Worm (Caenorhabditis elegans) whole organism, L2 larva: ENCODE data around the gene srg-7.

Experiments used
- C34F6.9 ChIP-seq: fragments of 150-350 bp; optimal IDR thresholded peaks from 2 replicates; lab custom pipeline; 2014; ENCODE audit warnings: missing biosample characterization, missing genetic modification characterization
- F13H6.1 ChIP-seq: sonication (generic microtip); optimal IDR thresholded peaks from 2 replicates; lab custom pipeline; 2016; ENCODE audit warnings: missing genetic modification characterization, missing compliant biosample characterization
- R02D3.7 ChIP-seq: fragments of 150-350 bp; optimal IDR thresholded peaks from 2 replicates; lab custom pipeline; 2014; ENCODE audit warnings: missing biosample characterization, missing genetic modification characterization
- Y55F3AM.14 ChIP-seq: fragments of 200-800 bp; sonication (Bioruptor generic); optimal IDR thresholded peaks from 2 replicates; lab custom pipeline; 2018; ENCODE audit warnings: mild to moderate bottlenecking, missing genetic modification characterization, missing compliant biosample characterization
- ZK546.5 ChIP-seq: sonication (generic microtip); optimal IDR thresholded peaks from 2 replicates; lab custom pipeline; 2017; ENCODE audit warnings: missing biosample characterization, missing genetic modification characterization
- aly-2 ChIP-seq: fragments of 150-350 bp; optimal IDR thresholded peaks from 2 replicates; lab custom pipeline; 2014; ENCODE audit warnings: missing biosample characterization, missing genetic modification characterization
- blmp-1 ChIP-seq: sonication (generic microtip); optimal IDR thresholded peaks from 2 replicates; lab custom pipeline; 2017; ENCODE audit warnings: missing genetic modification characterization, mild to moderate bottlenecking, missing compliant biosample characterization, antibody characterized with exemption, moderate library complexity; ENCODE audit not compliant: insufficient read depth
- ceh-82 ChIP-seq: fragments of 150-350 bp; optimal IDR thresholded peaks from 2 replicates; lab custom pipeline; 2014; ENCODE audit warnings: missing biosample characterization, missing genetic modification characterization
- crh-2 ChIP-seq: sonication (generic microtip); optimal IDR thresholded peaks from 2 replicates; lab custom pipeline; 2017; ENCODE audit warnings: missing biosample characterization, missing genetic modification characterization
- dmd-4 ChIP-seq: sonication (generic microtip); optimal IDR thresholded peaks from 2 replicates; lab custom pipeline; 2017; ENCODE audit warnings: missing biosample characterization, missing genetic modification characterization
- egl-27 ChIP-seq: sonication (generic microtip); optimal IDR thresholded peaks from 3 replicates; lab custom pipeline; 2017; ENCODE audit warnings: missing biosample characterization, missing genetic modification reagents, missing genetic modification characterization
- elt-1 ChIP-seq: fragments of 150-350 bp; optimal IDR thresholded peaks from 2 replicates; lab custom pipeline; 2014; ENCODE audit warnings: missing biosample characterization, missing genetic modification characterization
- elt-3 ChIP-seq: sonication (generic microtip); optimal IDR thresholded peaks from 2 replicates; lab custom pipeline; 2017; ENCODE audit warnings: missing biosample characterization, missing genetic modification characterization
- fos-1 ChIP-seq: fragments of 150-350 bp; optimal IDR thresholded peaks from 2 replicates; lab custom pipeline; 2014; ENCODE audit warnings: missing biosample characterization, missing genetic modification characterization
- gmeb-1 ChIP-seq: fragments of 150-350 bp; optimal IDR thresholded peaks from 2 replicates; lab custom pipeline; 2014; ENCODE audit warnings: missing biosample characterization, missing genetic modification characterization
- lin-11 ChIP-seq: fragments of 150-350 bp; sonication (generic microtip); optimal IDR thresholded peaks from 2 replicates; lab custom pipeline; 2014; ENCODE audit warnings: missing biosample characterization, missing genetic modification characterization, inconsistent platforms, mixed read lengths
- lin-39 ChIP-seq: fragments of 150-350 bp; optimal IDR thresholded peaks from 2 replicates; lab custom pipeline; 2014; ENCODE audit warnings: missing biosample characterization, missing genetic modification reagents, missing genetic modification characterization
- lsy-2 ChIP-seq, 2 experiments: fragments of 150-350 bp in 1 of 2; sonication (generic microtip) in 1 of 2; optimal IDR thresholded peaks; 2 replicates each; lab custom pipeline; 2014 to 2017; ENCODE audit warnings: missing biosample characterization in 2 of 2, missing genetic modification characterization in 2 of 2
- mab-5 ChIP-seq: fragments of 150-350 bp; optimal IDR thresholded peaks from 2 replicates; lab custom pipeline; 2014; ENCODE audit warnings: missing biosample characterization, missing genetic modification characterization
- mbf-1 ChIP-seq: sonication (generic microtip); optimal IDR thresholded peaks from 2 replicates; lab custom pipeline; 2017; ENCODE audit warnings: missing biosample characterization, missing genetic modification characterization
- mdl-1 ChIP-seq, 2 experiments: fragments of 150-350 bp in 1 of 2; sonication (generic microtip) in 1 of 2; optimal IDR thresholded peaks; 2 replicates each; lab custom pipeline; 2017; ENCODE audit warnings: missing biosample characterization in 2 of 2, missing genetic modification characterization in 2 of 2
- nhr-10 ChIP-seq: sonication (generic microtip); optimal IDR thresholded peaks from 2 replicates; lab custom pipeline; 2017; ENCODE audit warnings: missing biosample characterization, missing genetic modification characterization
- nhr-11 ChIP-seq: fragments of 150-350 bp; optimal IDR thresholded peaks from 2 replicates; lab custom pipeline; 2014; ENCODE audit warnings: missing biosample characterization, missing genetic modification characterization
- nhr-12 ChIP-seq: fragments of 150-350 bp; optimal IDR thresholded peaks from 2 replicates; lab custom pipeline; 2014; ENCODE audit warnings: missing biosample characterization, missing genetic modification characterization
- nhr-129 ChIP-seq: fragments of 150-350 bp; optimal IDR thresholded peaks from 2 replicates; lab custom pipeline; 2014; ENCODE audit warnings: missing biosample characterization, missing genetic modification characterization
- nhr-21 ChIP-seq: fragments of 150-350 bp; optimal IDR thresholded peaks from 2 replicates; lab custom pipeline; 2014; ENCODE audit warnings: missing biosample characterization, missing genetic modification characterization
- nhr-23 ChIP-seq: fragments of 150-350 bp; optimal IDR thresholded peaks from 2 replicates; lab custom pipeline; 2014; ENCODE audit warnings: missing biosample characterization, missing genetic modification reagents, missing genetic modification characterization
- nhr-6 ChIP-seq: fragments of 150-350 bp; optimal IDR thresholded peaks from 2 replicates; lab custom pipeline; 2014; ENCODE audit warnings: missing biosample characterization, missing genetic modification characterization
- sem-4 ChIP-seq: fragments of 150-350 bp; optimal IDR thresholded peaks from 2 replicates; lab custom pipeline; 2014; ENCODE audit warnings: missing biosample characterization, missing genetic modification reagents, missing genetic modification characterization
- skn-1 ChIP-seq: sonication (generic microtip); optimal IDR thresholded peaks from 2 replicates; lab custom pipeline; 2017; ENCODE audit warnings: missing biosample characterization, missing genetic modification characterization
- sma-3 ChIP-seq: sonication (generic microtip); optimal IDR thresholded peaks from 2 replicates; lab custom pipeline; 2016; ENCODE audit warnings: missing genetic modification reagents, missing genetic modification characterization, missing compliant biosample characterization
- sma-9 ChIP-seq, 2 experiments: fragments of 150-350 bp in 1 of 2; sonication (generic microtip) in 1 of 2; optimal IDR thresholded peaks; 2 replicates each; lab custom pipeline; 2014 to 2016; ENCODE audit warnings: missing genetic modification characterization in 2 of 2, mild to moderate bottlenecking in 1 of 2, missing biosample characterization in 1 of 2, missing compliant biosample characterization in 1 of 2, missing genetic modification reagents in 1 of 2, moderate library complexity in 1 of 2
- unc-39 ChIP-seq: fragments of 150-350 bp; optimal IDR thresholded peaks from 2 replicates; lab custom pipeline; 2014; ENCODE audit warnings: missing biosample characterization, missing genetic modification characterization
- unc-55 ChIP-seq: fragments of 150-350 bp; sonication (generic microtip); optimal IDR thresholded peaks from 3 replicates; lab custom pipeline; 2014; ENCODE audit warnings: missing biosample characterization, missing genetic modification reagents, missing genetic modification characterization
- zag-1 ChIP-seq: fragments of 150-350 bp; optimal IDR thresholded peaks from 2 replicates; lab custom pipeline; 2014; ENCODE audit warnings: missing biosample characterization, missing genetic modification characterization
- ztf-1 ChIP-seq: fragments of 200-800 bp; sonication (Bioruptor generic); conservative IDR thresholded peaks from 2 replicates; pipeline ENCODE4 v1.3.6; 2022; ENCODE audit warnings: missing genetic modification characterization, missing compliant biosample characterization
- ztf-11 ChIP-seq: sonication (generic microtip); optimal IDR thresholded peaks from 2 replicates; lab custom pipeline; 2017; ENCODE audit warnings: missing biosample characterization, missing genetic modification characterization

srg-7 gene

DNA sequence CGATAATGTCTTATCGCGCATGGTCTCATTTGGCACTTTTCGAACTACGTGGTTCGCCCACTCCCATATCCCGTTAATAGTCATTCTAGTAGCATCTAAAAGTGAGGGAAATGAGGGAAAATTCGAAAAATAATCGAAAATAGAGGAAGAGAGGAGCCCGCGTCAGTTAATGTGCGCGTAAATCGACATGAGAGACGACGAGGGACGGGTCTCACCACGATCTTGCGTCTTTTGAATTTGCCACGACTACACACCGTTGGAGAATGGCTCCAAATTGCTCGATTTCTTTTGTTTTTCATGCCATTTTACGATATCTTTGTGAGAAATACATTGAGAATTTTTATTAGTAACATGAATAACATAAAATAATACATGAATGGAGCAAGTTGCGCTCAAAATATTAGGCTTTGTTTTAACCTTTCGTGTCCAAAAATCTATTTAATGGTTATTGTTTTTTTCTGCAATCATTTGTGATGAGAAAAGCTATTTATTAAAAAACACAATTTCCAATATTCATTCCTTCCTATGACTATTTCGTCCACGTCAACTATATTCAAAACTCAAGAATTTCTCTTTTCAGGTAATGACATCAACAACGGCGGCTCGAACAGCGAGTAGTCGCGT lies 19.8 kb downstream of the srg-7 start, which contains the start of the genes gen-1 and stt-3:
TSS of gene gen-1 (minus strand) at position 95 of the 624 bp plus-strand sequence.
TSS of gene stt-3 (plus strand) at position 574 of the 624 bp plus-strand sequence.
- peak; percentile 18 for TF ChIP-seq C34F6.9 (tag; lab: Kevin White, UChicago)
- TF ChIP-seq F13H6.1 (tag; lab: Kevin White, UChicago) = no peak
- peak; percentile 43 for TF ChIP-seq nhr-129 (tag; lab: Kevin White, UChicago)
- TF ChIP-seq crh-2 (tag; lab: Kevin White, UChicago) = peak; percentile 86

DNA sequence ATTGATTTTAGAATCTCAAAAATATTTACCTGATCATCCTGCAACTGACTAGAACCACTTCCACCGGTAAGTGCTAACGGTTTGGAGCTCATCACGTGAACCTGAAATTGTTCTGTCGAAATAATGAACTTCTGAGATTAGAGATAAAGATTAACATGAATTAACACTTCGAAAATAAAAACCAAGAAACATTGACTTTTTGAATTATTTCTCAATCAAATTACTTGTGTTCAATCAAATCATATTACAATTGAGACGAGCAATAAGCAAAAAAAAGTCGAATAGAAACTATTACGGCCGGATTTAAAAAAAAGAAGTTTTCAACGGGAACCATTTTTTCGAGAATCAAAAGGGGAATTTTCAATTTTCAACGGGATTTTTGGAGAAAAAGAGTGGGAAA lies 22.2 kb downstream of the srg-7 start, which contains the start of gene bcas-2:
TSS of gene bcas-2 (minus strand) at position 101 of the 400 bp plus-strand sequence.
- TF ChIP-seq zag-1 (no peak), unc-55 (GFP tag; lab: Kevin White, UChicago) (no peak), mab-5 (tag; lab: Kevin White, UChicago) (no peak), gmeb-1 (tag; lab: Kevin White, UChicago) (no peak), F13H6.1 (tag; lab: Kevin White, UChicago) (no peak), aly-2 (tag; lab: Kevin White, UChicago) (no peak), lin-39 (tag; lab: Kevin White, UChicago) (no peak), sma-9 (GFP tag; optimal IDR thresholded peaks at IDR 0.05; lab: Kevin White, UChicago) (no peak), sma-9 (tag; optimal IDR thresholded peaks at IDR 0.05; lab: Kevin White, UChicago) (no peak), ztf-1 (no peak), nhr-10 (no peak), sem-4 (tag; lab: Kevin White, UChicago) (no peak), ZK546.5 (tag; lab: Kevin White, UChicago) (no peak), ztf-11 (tag; lab: Kevin White, UChicago) (no peak), nhr-12 (tag; lab: Kevin White, UChicago) (no peak), blmp-1 (tag; lab: Kevin White, UChicago) (no peak), nhr-11 (tag; lab: Kevin White, UChicago) (no peak), lin-11 (tag; lab: Kevin White, UChicago) (no peak), nhr-129 (tag; lab: Kevin White, UChicago) (no peak)

DNA sequence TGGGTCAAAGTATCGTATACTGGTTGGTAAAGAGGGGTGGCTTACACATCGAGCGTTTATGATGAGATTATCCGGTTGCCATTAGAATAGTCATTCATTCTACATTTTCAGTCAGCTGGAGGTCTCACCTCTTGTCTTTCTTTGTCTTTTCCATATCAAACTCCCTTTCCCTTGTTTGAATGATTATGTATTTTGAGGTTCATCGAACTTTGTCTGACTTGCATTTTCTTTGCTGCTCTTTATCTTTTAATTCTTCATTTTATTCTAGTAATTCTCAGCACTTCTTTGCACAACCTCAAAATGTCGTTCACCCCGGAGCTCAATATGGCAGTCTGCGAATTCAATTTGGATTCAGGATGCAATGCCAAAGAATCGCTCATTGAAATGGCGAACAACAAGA lies 27.4 kb downstream of the srg-7 start, which contains the start of gene T12A2.3:
TSS of gene T12A2.3 (plus strand) at position 301 of the 400 bp plus-strand sequence.
- TF ChIP-seq elt-1 (no peak), ZK546.5 (tag; lab: Kevin White, UChicago) (no peak), nhr-23 (no peak), ztf-1 (no peak), R02D3.7 (tag; lab: Kevin White, UChicago) (no peak), egl-27 (tag; lab: Kevin White, UChicago) (no peak), C34F6.9 (tag; lab: Kevin White, UChicago) (no peak), nhr-129 (tag; lab: Kevin White, UChicago) (no peak), unc-55 (GFP tag; lab: Kevin White, UChicago) (no peak), skn-1 (no peak)

DNA sequence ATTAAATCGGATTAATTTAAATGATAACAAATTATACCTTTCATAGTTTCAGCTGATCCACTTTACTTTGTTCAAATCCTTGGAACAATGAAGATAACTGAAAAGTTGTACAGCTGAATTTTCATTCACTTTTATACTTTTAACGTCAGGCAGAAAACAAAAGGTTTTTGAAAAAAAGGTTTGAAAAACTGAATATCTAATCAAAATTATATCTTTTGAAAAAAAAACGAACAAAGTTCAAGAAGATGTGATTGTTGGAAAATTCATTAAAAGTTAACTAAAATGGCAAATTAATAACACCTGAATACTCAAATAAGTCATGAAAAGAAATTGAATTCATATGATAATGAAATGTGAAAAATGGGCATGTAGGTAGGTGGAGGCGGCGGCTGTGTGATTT lies 31.3 kb downstream of the srg-7 start, which contains the start of gene T12A2.21:
TSS of gene T12A2.21 (minus strand) at position 101 of the 400 bp plus-strand sequence.
- TF ChIP-seq dmd-4 (no peak), nhr-21 (no peak), nhr-129 (tag; lab: Kevin White, UChicago) (no peak), skn-1 (no peak), unc-39 (no peak), mdl-1 (tag; optimal IDR thresholded peaks at IDR 0.05; lab: Kevin White, UChicago) (no peak), R02D3.7 (tag; lab: Kevin White, UChicago) (no peak), nhr-6 (tag; lab: Kevin White, UChicago) (no peak), elt-3 (tag; lab: Kevin White, UChicago) (no peak), mbf-1 (no peak), ztf-11 (tag; lab: Kevin White, UChicago) (no peak)

DNA sequence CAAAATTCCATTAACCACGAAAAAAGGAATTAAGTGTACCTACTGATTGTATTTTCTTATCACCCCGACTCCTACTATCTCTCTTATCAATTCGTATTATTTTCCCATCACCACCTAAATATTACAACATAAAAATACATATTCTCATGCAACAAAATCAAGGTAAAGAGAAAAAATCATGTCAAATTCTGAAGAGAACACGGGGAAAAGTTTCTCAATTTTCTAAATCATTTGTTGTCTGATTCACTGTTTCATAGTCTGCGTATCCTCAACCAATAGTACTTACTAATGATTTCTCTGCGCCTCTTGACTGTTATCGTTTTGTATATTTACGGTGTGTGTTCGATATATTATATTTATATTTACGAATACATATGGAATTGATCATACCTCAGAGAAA lies 36.1 kb downstream of the srg-7 start:
- TF ChIP-seq fos-1 (tag; lab: Kevin White, UChicago) (peak; percentile 89), dmd-4 (no peak), skn-1 (no peak), nhr-21 (no peak), ceh-82 (tag; lab: Kevin White, UChicago) (no peak), lin-11 (tag; lab: Kevin White, UChicago) (no peak), Y55F3AM.14 (GFP tag; lab: Kevin White, UChicago) (no peak), crh-2 (tag; lab: Kevin White, UChicago) (peak; percentile 59), nhr-12 (tag; lab: Kevin White, UChicago) (no peak), egl-27 (tag; lab: Kevin White, UChicago) (peak; percentile 39), sma-3 (no peak), C34F6.9 (tag; lab: Kevin White, UChicago) (peak; percentile 17), gmeb-1 (tag; lab: Kevin White, UChicago) (no peak), lsy-2 (tag; optimal IDR thresholded peaks at IDR 0.05; lab: Kevin White, UChicago) (no peak), ztf-11 (tag; lab: Kevin White, UChicago) (no peak), unc-39 (no peak)
